Worm (Caenorhabditis elegans) whole organism, early embryonic: ENCODE results near the gene F13A7.11.
"Not testable (repeated sequence)": the region's sequence is repeated elsewhere in the genome, so short reads cannot be mapped to it uniquely, and the experiment has no call there.

Source experiments
- B0310.2 ChIP-seq: sonication (generic microtip); optimal IDR thresholded peaks from 2 replicates; lab custom pipeline; 2016; ENCODE audit warnings: mild to moderate bottlenecking, missing genetic modification characterization, missing compliant biosample characterization
- F13C5.2 ChIP-seq: sonication (generic microtip); optimal IDR thresholded peaks from 2 replicates; lab custom pipeline; 2017; ENCODE audit warnings: mild to moderate bottlenecking, missing genetic modification characterization, inconsistent platforms, missing compliant biosample characterization
- aly-1 ChIP-seq: sonication (generic microtip); optimal IDR thresholded peaks from 2 replicates; lab custom pipeline; 2016; ENCODE audit warnings: missing genetic modification characterization, missing compliant biosample characterization
- ama-1 ChIP-seq: fragments of 150-350 bp; optimal IDR thresholded peaks from 2 replicates; lab custom pipeline; 2014
- ceh-13 ChIP-seq: fragments of 200-800 bp; sonication (Bioruptor generic); optimal IDR thresholded peaks from 2 replicates; lab custom pipeline; 2018; ENCODE audit warnings: mild to moderate bottlenecking, missing genetic modification characterization, missing compliant biosample characterization
- ceh-36 ChIP-seq: sonication (generic microtip); optimal IDR thresholded peaks from 2 replicates; lab custom pipeline; 2016; ENCODE audit warnings: missing genetic modification characterization, inconsistent platforms, missing compliant biosample characterization
- ets-7 ChIP-seq: sonication (generic microtip); optimal IDR thresholded peaks from 2 replicates; lab custom pipeline; 2016; ENCODE audit warnings: missing genotype, missing genetic modification characterization, missing compliant biosample characterization
- flt-1 ChIP-seq: fragments of 200-800 bp; sonication (Bioruptor generic); IDR thresholded peaks from 2 replicates; pipeline ENCODE4 v1.3.6; 2022; ENCODE audit warnings: missing genetic modification characterization, missing compliant biosample characterization
- hmbx-1 ChIP-seq: sonication (generic microtip); optimal IDR thresholded peaks from 2 replicates; lab custom pipeline; 2016; ENCODE audit warnings: mild to moderate bottlenecking, missing genetic modification characterization, missing compliant biosample characterization
- hmg-4 ChIP-seq: fragments of 200-800 bp; sonication (Bioruptor generic); optimal IDR thresholded peaks from 2 replicates; lab custom pipeline; 2018; ENCODE audit warnings: mild to moderate bottlenecking, missing genetic modification characterization, missing compliant biosample characterization
- hnd-1 ChIP-seq: sonication (generic microtip); optimal IDR thresholded peaks from 2 replicates; lab custom pipeline; 2016; ENCODE audit warnings: missing genetic modification characterization, missing compliant biosample characterization
- pes-1 ChIP-seq: fragments of 200-800 bp; sonication (Bioruptor generic); IDR thresholded peaks from 2 replicates; pipeline ENCODE4 v1.3.6; 2022; ENCODE audit warnings: missing genetic modification reagents, missing genetic modification characterization, missing compliant biosample characterization
- scrt-1 ChIP-seq: fragments of 200-800 bp; sonication (Bioruptor generic); IDR thresholded peaks from 2 replicates; pipeline ENCODE4 v1.3.6; 2022; ENCODE audit warnings: missing genetic modification characterization, missing compliant biosample characterization
- sea-1 ChIP-seq: fragments of 200-800 bp; sonication (Bioruptor generic); conservative IDR thresholded peaks from 2 replicates; pipeline ENCODE4 v1.3.6; 2022; ENCODE audit warnings: missing genetic modification characterization, missing compliant biosample characterization
- tbx-11 ChIP-seq: fragments of 200-800 bp; sonication (Bioruptor generic); IDR thresholded peaks from 2 replicates; pipeline ENCODE4 v1.3.6; 2022; ENCODE audit warnings: missing genetic modification characterization, missing compliant biosample characterization
- tbx-37 ChIP-seq: fragments of 200-800 bp; sonication (Bioruptor generic); conservative IDR thresholded peaks from 2 replicates; pipeline ENCODE4 v1.3.6; 2022; ENCODE audit warnings: missing genetic modification reagents, missing genetic modification characterization, missing compliant biosample characterization
- tra-4 ChIP-seq: sonication (generic microtip); optimal IDR thresholded peaks from 2 replicates; lab custom pipeline; 2017; ENCODE audit warnings: missing genetic modification characterization, missing compliant biosample characterization

The F13A7.11 gene

DNA sequence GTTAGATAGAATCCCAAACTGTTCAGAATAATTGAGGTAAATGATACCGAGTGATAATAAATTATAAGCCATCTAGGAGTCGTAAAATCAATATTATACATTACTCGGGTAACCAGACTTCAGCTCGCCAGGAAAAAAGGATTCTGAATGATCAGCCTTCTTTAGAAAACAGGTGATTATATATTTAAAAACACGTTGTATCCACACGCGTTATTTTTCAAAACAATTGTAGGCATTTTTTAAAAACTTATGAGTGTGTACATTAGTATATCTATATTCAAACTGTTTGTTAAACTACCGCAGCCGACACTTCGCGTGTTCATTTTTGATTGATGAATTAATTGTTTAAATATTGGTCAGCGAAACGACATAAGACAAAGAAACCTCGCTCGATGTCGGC, 6.8 kb downstream of the F13A7.11 start, which contains the start of gene sri-65:
Gene sri-65, minus strand, starts transcription at position 101 of the 400 bp plus-strand sequence.
- TF ChIP-seq aly-1 (no peak), ets-7 (no peak), B0310.2 (no peak), ceh-36 (no peak), tbx-11 (no peak), ceh-13 (GFP tag; lab: Kevin White, UChicago) (no peak), tra-4 (tag; lab: Kevin White, UChicago) (no peak), tbx-37 (GFP tag; lab: Robert Waterston, UW) (no peak), hmg-4 (GFP tag; lab: Kevin White, UChicago) (no peak), hmbx-1 (tag; lab: Kevin White, UChicago) (no peak), pes-1 (no peak)

DNA sequence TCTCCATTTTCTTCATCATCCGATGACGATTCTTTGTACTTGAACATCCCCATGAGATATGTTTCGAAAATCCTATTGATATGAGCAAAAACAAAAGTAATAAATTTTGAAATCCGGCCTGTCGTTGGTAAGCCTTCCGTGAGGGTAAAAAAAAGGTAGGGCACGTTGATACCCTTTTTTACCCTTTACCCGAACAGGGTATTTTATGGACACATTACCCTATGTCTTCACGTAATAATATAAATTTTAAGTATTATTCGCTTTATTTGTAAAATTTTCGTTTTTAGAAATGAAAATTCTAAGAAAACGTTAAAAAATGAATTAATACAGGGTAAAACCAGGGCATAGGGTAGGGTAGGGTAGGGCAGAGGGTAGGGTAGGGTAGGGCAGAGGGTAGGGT, 11.4 kb downstream of the F13A7.11 start, which contains the start of gene F13A7.7:
Gene F13A7.7, minus strand, starts transcription at position 101 of the 400 bp plus-strand sequence.
- TF ChIP-seq hmg-4 (GFP tag; lab: Kevin White, UChicago); ceh-13 (GFP tag; lab: Kevin White, UChicago); hmbx-1 (tag; lab: Kevin White, UChicago): not testable (repeated sequence)

DNA sequence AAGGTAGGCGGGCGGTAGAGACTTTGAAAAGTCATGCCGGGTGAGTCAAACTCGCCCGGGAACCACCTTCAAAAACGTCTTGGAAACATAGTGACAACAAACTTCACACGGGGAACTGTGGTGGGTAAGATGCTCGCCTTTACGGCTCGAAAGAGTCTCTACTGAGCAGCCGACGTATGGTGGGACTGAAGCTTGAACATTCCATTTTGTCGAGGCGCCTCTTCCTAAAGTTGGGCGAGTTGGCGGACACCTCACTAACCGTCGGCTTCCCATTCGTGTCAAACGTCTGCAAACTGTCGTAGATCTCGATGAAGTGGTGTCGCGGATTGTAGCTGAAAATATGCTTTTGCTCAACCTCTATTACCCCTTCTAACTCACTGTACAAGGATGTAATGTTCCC, 12.2 kb downstream of the F13A7.11 start:
- TF ChIP-seq tbx-37 (GFP tag; lab: Robert Waterston, UW) (no peak), sea-1 (GFP tag; lab: Robert Waterston, UW) (no peak), ama-1 (no peak), flt-1 (GFP tag; lab: Robert Waterston, UW) (no peak)

DNA sequence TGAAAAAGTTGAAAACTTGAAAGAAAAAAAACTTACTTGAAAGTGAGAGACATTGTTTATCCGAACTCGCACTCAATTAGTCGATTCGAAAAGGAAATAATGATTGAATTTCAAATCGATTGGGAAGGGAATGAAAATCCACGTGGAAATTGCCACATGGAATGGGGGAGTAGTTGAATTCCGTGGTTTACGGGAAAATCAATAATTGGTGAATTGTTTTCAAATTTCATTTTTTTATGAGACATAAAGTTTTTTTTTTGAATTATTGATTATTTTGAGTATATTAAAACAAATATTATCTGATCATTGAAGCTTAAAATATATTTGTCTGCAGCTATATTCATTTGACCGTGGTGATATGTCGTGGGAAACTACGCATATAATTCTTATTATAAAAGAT, 17.3 kb downstream of the F13A7.11 start, which contains the start of gene F13A7.1:
Gene F13A7.1, minus strand, starts transcription at position 101 of the 400 bp plus-strand sequence.
- no peak for TF ChIP-seq ama-1
- no peak for TF ChIP-seq hmg-4 (GFP tag; lab: Kevin White, UChicago)
- TF ChIP-seq F13C5.2 (tag; lab: Kevin White, UChicago): no peak
- TF ChIP-seq ceh-36: no peak
- no peak for TF ChIP-seq ets-7
- TF ChIP-seq aly-1: no peak
- TF ChIP-seq pes-1: no peak
- TF ChIP-seq sea-1 (GFP tag; lab: Robert Waterston, UW): no peak
- TF ChIP-seq ceh-13 (GFP tag; lab: Kevin White, UChicago): no peak
- TF ChIP-seq scrt-1: no peak
- TF ChIP-seq flt-1 (GFP tag; lab: Robert Waterston, UW): no peak
- no peak for TF ChIP-seq tra-4 (tag; lab: Kevin White, UChicago)
- TF ChIP-seq tbx-37 (GFP tag; lab: Robert Waterston, UW): no peak
- no peak for TF ChIP-seq B0310.2

- no peak for TF ChIP-seq F13C5.2 (tag; lab: Kevin White, UChicago)
- no peak for TF ChIP-seq flt-1 (GFP tag; lab: Robert Waterston, UW)
- no peak for TF ChIP-seq pes-1
- TF ChIP-seq tbx-11: no peak
- no peak for TF ChIP-seq hmg-4 (GFP tag; lab: Kevin White, UChicago)
- no peak for TF ChIP-seq scrt-1
- no peak for TF ChIP-seq ceh-13 (GFP tag; lab: Kevin White, UChicago)
- TF ChIP-seq ceh-36: no peak
- no peak for TF ChIP-seq aly-1
- no peak for TF ChIP-seq sea-1 (GFP tag; lab: Robert Waterston, UW)
Measured at ce11 chrV:16377188-16377587, 17.9 kb downstream of the F13A7.11 start.

DNA sequence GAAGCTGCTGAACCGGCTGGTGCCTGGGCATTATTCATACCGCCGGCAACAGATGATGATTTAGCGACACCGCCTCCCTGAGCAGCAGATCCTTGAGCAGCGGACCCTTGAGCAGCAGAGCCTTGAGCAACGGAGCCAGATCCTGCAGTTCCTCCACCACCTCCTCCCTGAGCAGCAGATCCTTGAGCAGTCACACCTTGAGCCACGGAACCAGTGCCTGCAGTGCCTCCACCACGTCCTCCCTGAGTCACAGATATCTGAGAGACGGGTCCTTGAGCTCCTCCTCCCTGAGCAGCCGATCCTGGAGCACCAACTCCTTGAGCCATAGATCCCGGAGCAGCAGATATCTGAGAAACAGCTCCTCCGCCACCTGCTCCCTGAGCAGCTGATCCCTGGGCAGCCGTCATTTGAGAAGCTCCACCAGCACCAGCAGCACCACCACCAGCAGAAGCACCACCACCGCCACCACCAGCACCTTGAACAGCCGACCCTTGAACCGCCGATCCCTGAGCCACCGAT, 18.6 kb downstream of the F13A7.11 start:
- TF ChIP-seq ets-7 (no peak), hmg-4 (GFP tag; lab: Kevin White, UChicago) (no peak), flt-1 (GFP tag; lab: Robert Waterston, UW) (no peak), pes-1 (no peak), F13C5.2 (tag; lab: Kevin White, UChicago) (no peak), tra-4 (tag; lab: Kevin White, UChicago) (no peak), tbx-37 (GFP tag; lab: Robert Waterston, UW) (no peak), B0310.2 (no peak), hnd-1 (tag; lab: Kevin White, UChicago) (no peak), aly-1 (no peak), ama-1 (no peak), ceh-36 (no peak), ceh-13 (GFP tag; lab: Kevin White, UChicago) (no peak), hmbx-1 (tag; lab: Kevin White, UChicago) (no peak), scrt-1 (no peak), sea-1 (GFP tag; lab: Robert Waterston, UW) (no peak), tbx-11 (no peak)

DNA sequence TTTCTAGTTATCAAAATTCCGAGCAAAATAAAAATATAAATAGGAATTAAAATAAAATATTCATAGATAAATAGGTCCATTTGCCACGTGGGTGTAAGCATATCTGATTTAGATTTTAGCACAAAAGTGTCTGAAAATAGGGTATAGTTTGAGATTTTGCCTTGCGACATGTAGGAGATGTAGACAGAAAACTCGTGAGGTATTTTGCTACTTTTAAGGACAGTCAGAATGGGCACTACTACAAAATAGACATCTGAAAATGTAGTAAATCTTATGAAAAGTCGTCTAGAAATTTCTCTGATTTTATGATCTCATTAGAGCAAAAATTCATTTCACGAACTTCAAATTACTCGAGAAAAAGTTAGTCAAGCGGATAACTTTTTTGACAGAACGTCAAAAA, 20.4 kb downstream of the F13A7.11 start, which contains the start of gene srv-34:
Gene srv-34, minus strand, starts transcription at position 101 of the 400 bp plus-strand sequence.
- TF ChIP-seq ets-7: no peak
- TF ChIP-seq scrt-1: no peak
- no peak for TF ChIP-seq tbx-11
- TF ChIP-seq hnd-1 (tag; lab: Kevin White, UChicago): no peak
- no peak for TF ChIP-seq sea-1 (GFP tag; lab: Robert Waterston, UW)
- no peak for TF ChIP-seq hmbx-1 (tag; lab: Kevin White, UChicago)
- no peak for TF ChIP-seq flt-1 (GFP tag; lab: Robert Waterston, UW)
- TF ChIP-seq tra-4 (tag; lab: Kevin White, UChicago): no peak
- no peak for TF ChIP-seq ceh-36
- TF ChIP-seq tbx-37 (GFP tag; lab: Robert Waterston, UW): no peak

ce11 chrV:16370039-16370438, 25.1 kb downstream of the F13A7.11 start:
- TF ChIP-seq hmbx-1 (tag; lab: Kevin White, UChicago) (no peak), tbx-11 (peak; percentile 70), ama-1 (no peak), sea-1 (GFP tag; lab: Robert Waterston, UW) (peak; percentile 75), ceh-36 (peak; percentile 76), aly-1 (peak; percentile 89), flt-1 (GFP tag; lab: Robert Waterston, UW) (peak; percentile 78), scrt-1 (peak; percentile 90), ceh-13 (GFP tag; lab: Kevin White, UChicago) (peak; percentile 43), F13C5.2 (tag; lab: Kevin White, UChicago) (peak; percentile 76), tbx-37 (GFP tag; lab: Robert Waterston, UW) (peak; percentile 52; the same call in 1 of the 2 replicates), pes-1 (peak; percentile 84), hnd-1 (tag; lab: Kevin White, UChicago) (peak; percentile 50), tra-4 (tag; lab: Kevin White, UChicago) (peak; percentile 61), hmg-4 (GFP tag; lab: Kevin White, UChicago) (peak; percentile 75), B0310.2 (peak; percentile 57), ets-7 (peak; percentile 39)
